Worm (Caenorhabditis elegans): Measurements from ENCODE around the gene F55G1.15.

DNA sequence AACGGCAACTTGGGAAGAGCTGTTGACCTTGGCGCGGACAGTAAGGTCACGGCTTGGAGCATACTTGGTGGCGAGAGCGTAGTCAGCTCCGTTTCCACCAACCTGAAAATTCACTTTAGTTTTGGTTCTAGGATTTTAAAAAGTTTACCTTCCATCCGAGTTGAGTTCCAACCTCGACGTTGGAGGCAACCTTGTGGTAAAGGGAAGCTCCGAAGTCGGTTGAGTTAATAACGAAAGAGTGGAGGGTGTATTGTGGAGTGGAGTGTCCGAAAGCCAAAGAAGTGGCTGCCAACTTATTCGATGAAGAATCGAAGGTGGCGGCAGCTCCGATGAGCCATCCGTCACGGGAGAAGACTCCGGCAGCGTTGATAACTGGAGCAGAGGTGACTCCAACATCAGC lies 5.5 kb upstream of the F55G1.15 start:
- no peak for TF ChIP-seq hlh-6 (tag; optimal IDR thresholded peaks at IDR 0.05)
- TF ChIP-seq ama-1 (optimal IDR thresholded peaks at IDR 0.05) = no peak
- no peak for TF ChIP-seq ceh-6 (GFP tag; optimal IDR thresholded peaks at IDR 0.05)
- no peak for TF ChIP-seq rnt-1 (tag; optimal IDR thresholded peaks at IDR 0.05)
- no peak for TF ChIP-seq pqm-1 (tag; optimal IDR thresholded peaks at IDR 0.05)
- no peak for TF ChIP-seq ceh-31 (tag; optimal IDR thresholded peaks at IDR 0.05)
- TF ChIP-seq pha-4 (tag; optimal IDR thresholded peaks at IDR 0.05) = no peak

All from whole organism, late embryonic.